Worm (Caenorhabditis elegans): ENCODE data around the gene B0228.8.

B0228.8 gene

DNA sequence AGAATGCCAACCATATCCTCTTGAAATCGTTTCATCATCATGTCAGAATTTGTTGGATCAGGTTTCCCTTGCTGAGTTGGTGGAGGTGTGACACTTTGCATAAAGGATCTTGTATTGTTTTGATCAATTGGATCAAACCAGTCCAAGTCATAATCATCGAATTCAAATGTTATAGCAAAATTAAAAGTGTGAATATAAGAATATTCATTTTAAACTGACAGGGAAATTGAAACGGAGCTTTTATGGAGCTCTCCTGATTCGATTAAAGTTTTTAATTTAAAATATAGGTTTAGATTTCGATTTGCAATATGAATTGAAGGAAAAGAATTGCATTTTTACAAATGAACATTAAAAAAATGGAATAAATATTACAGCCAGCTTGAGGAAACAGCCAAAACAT lies 2.2 kb upstream of the B0228.8 start, which contains the start of gene B0228.9:
Gene B0228.9 (minus strand): TSS at position 101 of the 400 bp plus-strand sequence.
- no peak for TF ChIP-seq ztf-23 (GFP tag; IDR thresholded peaks at IDR 0.05)
- no peak for TF ChIP-seq cog-1 (tag; optimal IDR thresholded peaks at IDR 0.05)
- no peak for TF ChIP-seq ztf-29 (GFP tag; IDR thresholded peaks at IDR 0.05)
- no peak for TF ChIP-seq flt-1 (GFP tag; IDR thresholded peaks at IDR 0.05)
- TF ChIP-seq T22C8.4 (GFP tag; IDR thresholded peaks at IDR 0.05), result no peak
- TF ChIP-seq ref-1 (GFP tag; conservative IDR thresholded peaks at IDR 0.05), result no peak
- TF ChIP-seq klf-2 (GFP tag; conservative IDR thresholded peaks at IDR 0.05), result no peak
- TF ChIP-seq med-1 (GFP tag; optimal IDR thresholded peaks at IDR 0.05; ENCODE audit: insufficient read depth), result no peak
- no peak for TF ChIP-seq tab-1 (GFP tag; IDR thresholded peaks at IDR 0.05)

DNA sequence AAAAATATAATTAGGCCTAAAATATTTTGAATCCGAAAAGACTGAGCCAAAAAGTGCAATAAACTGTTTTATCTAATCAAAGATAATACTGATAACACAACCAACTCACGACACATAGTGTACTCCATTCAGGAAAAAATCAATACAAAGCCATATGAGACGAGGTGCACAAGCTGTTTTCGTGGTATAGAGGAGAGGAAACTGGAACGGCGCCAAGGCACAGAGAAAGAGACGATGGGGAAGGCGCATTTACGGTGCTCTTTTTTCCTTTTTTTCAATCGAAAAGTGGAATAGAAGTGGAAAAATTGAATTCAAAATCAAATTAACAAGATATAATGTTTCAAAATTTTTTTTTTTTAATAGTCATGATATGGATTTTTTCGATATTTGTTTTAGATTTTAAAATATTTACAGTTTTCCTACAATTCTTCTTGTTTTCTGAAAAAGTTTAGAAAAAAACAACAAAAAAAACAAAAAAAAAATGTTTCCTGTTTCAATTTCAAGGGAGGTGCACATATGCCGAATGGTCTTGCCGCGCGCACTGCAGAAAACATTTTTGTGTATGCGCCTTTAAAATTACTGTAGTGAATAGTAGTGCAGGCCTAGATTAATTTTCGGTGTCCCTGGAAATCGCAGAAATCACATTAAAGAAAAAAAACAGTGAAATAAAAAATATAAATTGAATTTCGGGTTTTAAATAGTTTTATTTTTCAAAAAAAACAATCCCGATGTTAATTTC lies 2.8 kb downstream of the B0228.8 start, which contains the start of gene B0228.7:
Gene B0228.7 (minus strand): TSS at position 627 of the 739 bp plus-strand sequence.
- no peak for TF ChIP-seq ztf-23 (GFP tag; IDR thresholded peaks at IDR 0.05)
- no peak for TF ChIP-seq tab-1 (GFP tag; IDR thresholded peaks at IDR 0.05)
- TF ChIP-seq ztf-29 (GFP tag; IDR thresholded peaks at IDR 0.05), result no peak
- TF ChIP-seq med-1 (GFP tag; optimal IDR thresholded peaks at IDR 0.05; ENCODE audit: insufficient read depth), result no peak

DNA sequence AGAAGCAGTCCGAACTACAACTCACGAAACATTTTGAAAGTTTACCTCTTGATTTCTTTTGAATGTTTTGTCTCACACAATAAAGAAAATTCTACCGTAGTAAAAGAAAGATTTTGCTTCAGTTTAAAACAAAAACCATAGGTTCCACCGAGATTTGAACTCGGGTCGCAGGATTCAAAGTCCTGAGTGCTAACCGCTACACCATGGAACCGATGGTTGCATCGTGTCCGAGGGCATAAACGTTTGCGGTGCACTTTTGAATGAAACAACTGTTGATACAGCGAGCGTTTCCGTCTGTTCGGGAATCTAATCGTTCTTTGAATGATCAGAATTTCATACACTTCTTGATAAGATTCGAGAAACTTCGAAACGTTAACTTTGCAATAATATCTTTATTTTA lies 4.5 kb downstream of the B0228.8 start:
- peak; percentile 47; the same call in 1 of the 2 replicates for TF ChIP-seq ref-1 (GFP tag; conservative IDR thresholded peaks at IDR 0.05)
- TF ChIP-seq cog-1 (tag; optimal IDR thresholded peaks at IDR 0.05), result no peak
- no peak for TF ChIP-seq med-1 (GFP tag; optimal IDR thresholded peaks at IDR 0.05; ENCODE audit: insufficient read depth)
- TF ChIP-seq ztf-29 (GFP tag; IDR thresholded peaks at IDR 0.05), result no peak
- no peak for TF ChIP-seq klf-2 (GFP tag; conservative IDR thresholded peaks at IDR 0.05)
- 0 out of 2 replicates have a peak, but pooled peaks have one; percentile 64 for TF ChIP-seq ztf-23 (GFP tag; IDR thresholded peaks at IDR 0.05)
- TF ChIP-seq tab-1 (GFP tag; IDR thresholded peaks at IDR 0.05), result no peak
- TF ChIP-seq flt-1 (GFP tag; IDR thresholded peaks at IDR 0.05), result peak; percentile 80
- TF ChIP-seq T22C8.4 (GFP tag; IDR thresholded peaks at IDR 0.05), result peak; percentile 27; the same call in 1 of the 2 replicates

- TF ChIP-seq T22C8.4 (GFP tag; IDR thresholded peaks at IDR 0.05) (peak; percentile 78), ref-1 (GFP tag; conservative IDR thresholded peaks at IDR 0.05) (no peak), tab-1 (GFP tag; IDR thresholded peaks at IDR 0.05) (no peak)
Observed at ce11 chrII:7755116-7755571, 6.2 kb downstream of the B0228.8 start, which contains the start of the genes B0228.6 and B0228.1. Gene B0228.6 (minus strand): TSS chrII:7755166. Gene B0228.1 (plus strand): TSS chrII:7755343.

ce11 chrII:7753500-7753899 lies 7.8 kb downstream of the B0228.8 start, which contains the start of gene trx-1:
Gene trx-1 (minus strand): TSS chrII:7753600.
- TF ChIP-seq med-1 (GFP tag; optimal IDR thresholded peaks at IDR 0.05; ENCODE audit: insufficient read depth) (no peak), ztf-23 (GFP tag; IDR thresholded peaks at IDR 0.05) (no peak), ref-1 (GFP tag; conservative IDR thresholded peaks at IDR 0.05) (no peak), flt-1 (GFP tag; IDR thresholded peaks at IDR 0.05) (no peak), klf-2 (GFP tag; conservative IDR thresholded peaks at IDR 0.05) (no peak), tab-1 (GFP tag; IDR thresholded peaks at IDR 0.05) (no peak), ztf-29 (GFP tag; IDR thresholded peaks at IDR 0.05) (no peak), cog-1 (tag; optimal IDR thresholded peaks at IDR 0.05) (no peak), T22C8.4 (GFP tag; IDR thresholded peaks at IDR 0.05) (no peak)

ce11 chrII:7736725-7737124 lies 24.6 kb downstream of the B0228.8 start:
- TF ChIP-seq cog-1 (tag; optimal IDR thresholded peaks at IDR 0.05), result no peak
- no peak for TF ChIP-seq ztf-23 (GFP tag; IDR thresholded peaks at IDR 0.05)

DNA sequence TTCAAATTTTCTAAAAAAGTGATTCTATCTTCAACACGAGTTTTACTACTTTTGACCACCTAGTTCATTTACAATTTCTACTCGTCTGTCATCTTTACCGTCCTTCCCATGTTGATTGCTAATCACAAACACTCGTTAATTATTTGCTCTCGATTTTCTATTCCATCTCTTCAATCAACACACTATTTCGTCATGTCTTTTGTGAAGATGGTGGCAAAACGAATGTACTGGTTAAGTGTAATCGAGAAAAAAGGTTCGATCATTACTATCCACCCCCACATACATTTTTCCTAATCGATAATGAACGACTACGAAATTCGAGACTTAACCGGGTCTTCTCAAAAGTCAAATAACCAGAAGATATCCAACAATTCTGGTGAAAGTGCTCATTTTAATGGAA lies 36.7 kb downstream of the B0228.8 start, which contains the start of gene cpna-2:
Gene cpna-2 (plus strand): TSS at position 301 of the 400 bp plus-strand sequence.
- TF ChIP-seq T22C8.4 (GFP tag; IDR thresholded peaks at IDR 0.05) (no peak), flt-1 (GFP tag; IDR thresholded peaks at IDR 0.05) (no peak), klf-2 (GFP tag; conservative IDR thresholded peaks at IDR 0.05) (no peak), ztf-23 (GFP tag; IDR thresholded peaks at IDR 0.05) (no peak), med-1 (GFP tag; optimal IDR thresholded peaks at IDR 0.05; ENCODE audit: insufficient read depth) (no peak), tab-1 (GFP tag; IDR thresholded peaks at IDR 0.05) (no peak), cog-1 (tag; optimal IDR thresholded peaks at IDR 0.05) (no peak), ref-1 (GFP tag; conservative IDR thresholded peaks at IDR 0.05) (no peak), ztf-29 (GFP tag; IDR thresholded peaks at IDR 0.05) (no peak)

DNA sequence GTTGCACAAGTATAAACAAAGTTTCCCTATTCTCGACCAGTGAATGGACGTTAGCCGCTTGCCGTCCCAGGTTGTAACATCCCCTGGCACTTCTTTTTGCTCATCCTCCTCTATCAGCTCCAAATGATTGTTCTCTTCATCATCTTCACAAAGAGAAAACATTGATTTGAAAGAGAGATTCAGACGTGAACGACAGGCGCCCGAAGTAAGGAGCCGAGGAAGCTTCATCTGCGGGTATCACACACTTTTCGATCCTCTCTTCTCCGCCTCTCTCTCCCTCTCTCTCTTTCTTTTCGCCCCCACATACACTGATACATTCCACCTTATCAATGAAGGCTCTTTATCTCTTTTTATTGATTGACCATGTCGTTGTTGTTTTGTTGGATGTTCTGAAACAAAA lies 38.6 kb downstream of the B0228.8 start:
- TF ChIP-seq med-1 (GFP tag; optimal IDR thresholded peaks at IDR 0.05; ENCODE audit: insufficient read depth), result no peak
- no peak for TF ChIP-seq ztf-23 (GFP tag; IDR thresholded peaks at IDR 0.05)
- TF ChIP-seq flt-1 (GFP tag; IDR thresholded peaks at IDR 0.05), result no peak
- TF ChIP-seq T22C8.4 (GFP tag; IDR thresholded peaks at IDR 0.05), result no peak
- TF ChIP-seq klf-2 (GFP tag; conservative IDR thresholded peaks at IDR 0.05), result no peak
- no peak for TF ChIP-seq ztf-29 (GFP tag; IDR thresholded peaks at IDR 0.05)
- no peak for TF ChIP-seq cog-1 (tag; optimal IDR thresholded peaks at IDR 0.05)
- no peak for TF ChIP-seq ref-1 (GFP tag; conservative IDR thresholded peaks at IDR 0.05)
- TF ChIP-seq tab-1 (GFP tag; IDR thresholded peaks at IDR 0.05), result no peak

DNA sequence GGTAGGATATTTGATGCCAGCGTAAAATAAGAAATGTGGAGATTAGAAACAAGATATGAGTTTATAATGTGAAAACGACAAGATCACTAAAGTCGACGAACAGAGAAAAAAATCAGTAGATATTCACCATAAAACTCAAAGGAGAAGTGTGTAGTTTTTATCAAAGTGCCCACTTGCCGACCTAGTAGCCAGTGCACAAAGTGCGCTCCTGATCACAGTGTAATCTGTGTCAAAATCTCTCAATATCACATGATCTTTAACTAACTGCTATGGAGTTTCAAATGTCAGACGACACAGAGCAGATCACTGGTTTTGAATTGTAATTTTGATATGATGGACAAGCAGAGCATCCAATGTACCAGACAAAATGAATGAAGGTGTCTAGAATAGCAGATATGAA lies 40.9 kb downstream of the B0228.8 start:
- TF ChIP-seq ztf-23 (GFP tag; IDR thresholded peaks at IDR 0.05) (no peak), T22C8.4 (GFP tag; IDR thresholded peaks at IDR 0.05) (no peak), med-1 (GFP tag; optimal IDR thresholded peaks at IDR 0.05; ENCODE audit: insufficient read depth) (no peak), ztf-29 (GFP tag; IDR thresholded peaks at IDR 0.05) (no peak), ref-1 (GFP tag; conservative IDR thresholded peaks at IDR 0.05) (no peak), klf-2 (GFP tag; conservative IDR thresholded peaks at IDR 0.05) (no peak), flt-1 (GFP tag; IDR thresholded peaks at IDR 0.05) (no peak), tab-1 (GFP tag; IDR thresholded peaks at IDR 0.05) (no peak), cog-1 (tag; optimal IDR thresholded peaks at IDR 0.05) (no peak)

ce11 chrII:7719039-7719438 lies 42.3 kb downstream of the B0228.8 start:
- TF ChIP-seq ztf-29 (GFP tag; IDR thresholded peaks at IDR 0.05) (no peak), tab-1 (GFP tag; IDR thresholded peaks at IDR 0.05) (no peak), T22C8.4 (GFP tag; IDR thresholded peaks at IDR 0.05) (no peak), med-1 (GFP tag; optimal IDR thresholded peaks at IDR 0.05; ENCODE audit: insufficient read depth) (no peak), ztf-23 (GFP tag; IDR thresholded peaks at IDR 0.05) (no peak), cog-1 (tag; optimal IDR thresholded peaks at IDR 0.05) (no peak), ref-1 (GFP tag; conservative IDR thresholded peaks at IDR 0.05) (no peak), klf-2 (GFP tag; conservative IDR thresholded peaks at IDR 0.05) (no peak), flt-1 (GFP tag; IDR thresholded peaks at IDR 0.05) (no peak)
